Worm (Caenorhabditis elegans) whole organism, L1 larva: Measurements from ENCODE around the gene EGAP1.1.

Source experiments
- C16A3.4 ChIP-seq: fragments of 150-350 bp; optimal IDR thresholded peaks from 2 replicates; lab custom pipeline; 2014; ENCODE audit warnings: missing biosample characterization, missing genetic modification characterization
- alr-1 ChIP-seq: fragments of 200-800 bp; sonication (Bioruptor generic); optimal IDR thresholded peaks from 2 replicates; lab custom pipeline; 2018; ENCODE audit warnings: borderline replicate concordance, mild to moderate bottlenecking, missing genetic modification characterization, missing compliant biosample characterization
- ama-1 ChIP-seq: fragments of 150-350 bp; optimal IDR thresholded peaks from 2 replicates; lab custom pipeline; 2014
- blmp-1 ChIP-seq: fragments of 150-350 bp; optimal IDR thresholded peaks from 2 replicates; lab custom pipeline; 2014; ENCODE audit warnings: missing biosample characterization, missing genetic modification characterization
- ceh-8 ChIP-seq: fragments of 200-800 bp; sonication (Bioruptor generic); optimal IDR thresholded peaks from 2 replicates; lab custom pipeline; 2018; ENCODE audit warnings: mild to moderate bottlenecking, missing genetic modification characterization, moderate library complexity, missing compliant biosample characterization
- ceh-88 ChIP-seq: fragments of 200-800 bp; sonication (Bioruptor generic); IDR thresholded peaks from 2 replicates; pipeline ENCODE4 v1.3.6; 2022; ENCODE audit warnings: missing genetic modification characterization, missing compliant biosample characterization
- ceh-90 ChIP-seq: sonication (generic microtip); optimal IDR thresholded peaks from 2 replicates; lab custom pipeline; 2016; ENCODE audit warnings: missing genetic modification characterization, missing compliant biosample characterization
- ces-1 ChIP-seq: fragments of 150-350 bp; optimal IDR thresholded peaks from 2 replicates; lab custom pipeline; 2014; ENCODE audit warnings: missing biosample characterization, missing genetic modification reagents, missing genetic modification characterization
- dpl-1 ChIP-seq, 3 experiments: fragments of 150-350 bp in 2 of 3; sonication (generic microtip) in 1 of 3; optimal IDR thresholded peaks; 2 replicates each; lab custom pipeline; 2014 to 2017; ENCODE audit warnings: missing biosample characterization in 3 of 3, missing genetic modification characterization in 3 of 3, missing genetic modification reagents in 3 of 3
- efl-1 ChIP-seq, 4 experiments: fragments of 150-350 bp; optimal IDR thresholded peaks in 3 of 4; peaks in 1 of 4; 1 replicate in 1 of 4; 2 replicates in 3 of 4; lab custom pipeline; 2014; ENCODE audit warnings: missing biosample characterization in 2 of 4, missing genetic modification characterization in 2 of 4, missing genetic modification reagents in 2 of 4
- efl-3 ChIP-seq: fragments of 200-800 bp; sonication (Bioruptor generic); optimal IDR thresholded peaks from 2 replicates; lab custom pipeline; 2018; ENCODE audit warnings: mild to moderate bottlenecking, missing genetic modification characterization, missing compliant biosample characterization
- elt-2 ChIP-seq: sonication (generic microtip); optimal IDR thresholded peaks from 2 replicates; lab custom pipeline; 2016; ENCODE audit warnings: missing genetic modification characterization, mild to moderate bottlenecking, inconsistent platforms, missing compliant biosample characterization, missing genetic modification reagents
- fkh-4 ChIP-seq: sonication (generic microtip); optimal IDR thresholded peaks from 2 replicates; lab custom pipeline; 2016; ENCODE audit warnings: missing compliant biosample characterization, missing genetic modification characterization, borderline replicate concordance
- hlh-17 ChIP-seq: fragments of 200-800 bp; sonication (Bioruptor generic); optimal IDR thresholded peaks from 2 replicates; lab custom pipeline; 2018; ENCODE audit warnings: missing genetic modification characterization, mild to moderate bottlenecking, missing compliant biosample characterization, moderate library complexity, borderline replicate concordance
- hpl-2 ChIP-seq: fragments of 150-350 bp; optimal IDR thresholded peaks from 2 replicates; lab custom pipeline; 2014; ENCODE audit warnings: missing biosample characterization, missing genetic modification reagents, missing genetic modification characterization
- isw-1 ChIP-seq: fragments of 200-800 bp; sonication (Bioruptor generic); IDR thresholded peaks from 2 replicates; pipeline ENCODE4 v1.3.6; 2022; ENCODE audit warnings: missing genetic modification characterization, missing compliant biosample characterization
- lin-14 ChIP-seq: fragments of 200-800 bp; sonication (Bioruptor generic); optimal IDR thresholded peaks from 2 replicates; lab custom pipeline; 2018; ENCODE audit warnings: mild to moderate bottlenecking, missing genetic modification characterization, moderate library complexity, missing compliant biosample characterization
- lin-15B ChIP-seq: fragments of 150-350 bp; sonication (generic microtip); optimal IDR thresholded peaks from 3 replicates; lab custom pipeline; 2014; ENCODE audit warnings: missing biosample characterization, missing genetic modification characterization
- lin-35 ChIP-seq, 2 experiments: fragments of 150-350 bp; optimal IDR thresholded peaks; 2 replicates each; lab custom pipeline; 2014; ENCODE audit warnings: missing biosample characterization in 2 of 2, missing genetic modification characterization in 2 of 2, missing genetic modification reagents in 2 of 2
- lir-3 ChIP-seq: sonication (generic microtip); optimal IDR thresholded peaks from 2 replicates; lab custom pipeline; 2016; ENCODE audit warnings: mild to moderate bottlenecking, missing genetic modification characterization, moderate library complexity, missing compliant biosample characterization; ENCODE audit not compliant: poor library complexity
- lsy-2 ChIP-seq, 2 experiments: fragments of 150-350 bp; optimal IDR thresholded peaks; 2 replicates each; lab custom pipeline; 2014; ENCODE audit warnings: missing biosample characterization in 2 of 2, missing genetic modification characterization in 2 of 2
- mef-2 ChIP-seq: fragments of 150-350 bp; optimal IDR thresholded peaks from 2 replicates; lab custom pipeline; 2014; ENCODE audit warnings: missing biosample characterization, missing genetic modification characterization
- nhr-12 ChIP-seq: sonication (generic microtip); optimal IDR thresholded peaks from 2 replicates; lab custom pipeline; 2017; ENCODE audit warnings: missing biosample characterization, missing genetic modification characterization
- nhr-19 ChIP-seq: fragments of 200-800 bp; sonication (Bioruptor generic); conservative IDR thresholded peaks from 2 replicates; pipeline ENCODE4 v1.3.6; 2022; ENCODE audit warnings: missing genetic modification characterization, missing compliant biosample characterization
- nhr-20 ChIP-seq: sonication (generic microtip); optimal IDR thresholded peaks from 2 replicates; lab custom pipeline; 2016; ENCODE audit warnings: mild to moderate bottlenecking, missing genetic modification characterization, missing compliant biosample characterization
- nhr-28 ChIP-seq: fragments of 150-350 bp; optimal IDR thresholded peaks from 2 replicates; lab custom pipeline; 2014; ENCODE audit warnings: missing biosample characterization, missing genetic modification characterization
- nhr-47 ChIP-seq: sonication (generic microtip); optimal IDR thresholded peaks from 2 replicates; lab custom pipeline; 2016; ENCODE audit warnings: mild to moderate bottlenecking, missing genetic modification characterization, moderate library complexity, missing compliant biosample characterization
- nhr-71 ChIP-seq: sonication (generic microtip); optimal IDR thresholded peaks from 2 replicates; lab custom pipeline; 2016; ENCODE audit warnings: mild to moderate bottlenecking, missing genetic modification characterization, moderate library complexity, missing compliant biosample characterization
- nhr-76 ChIP-seq: sonication (generic microtip); optimal IDR thresholded peaks from 2 replicates; lab custom pipeline; 2017; ENCODE audit warnings: missing biosample characterization, missing genetic modification characterization
- nhr-84 ChIP-seq: sonication (generic microtip); optimal IDR thresholded peaks from 2 replicates; lab custom pipeline; 2017; ENCODE audit warnings: missing biosample characterization, missing genetic modification characterization
- nhr-85 ChIP-seq: sonication (generic microtip); peaks from one replicate; lab custom pipeline; 2016; ENCODE audit warnings: missing genetic modification characterization, inconsistent platforms, missing compliant biosample characterization
- nhr-90 ChIP-seq: sonication (generic microtip); optimal IDR thresholded peaks from 2 replicates; lab custom pipeline; 2016; ENCODE audit warnings: mild to moderate bottlenecking, missing genetic modification characterization, missing compliant biosample characterization; ENCODE audit not compliant: poor library complexity
- pag-3 ChIP-seq: sonication (generic microtip); optimal IDR thresholded peaks from 2 replicates; lab custom pipeline; 2017; ENCODE audit warnings: missing genetic modification characterization, mild to moderate bottlenecking, missing compliant biosample characterization, antibody characterized with exemption, borderline replicate concordance; ENCODE audit not compliant: insufficient read depth
- pax-3 ChIP-seq: fragments of 200-800 bp; sonication (Bioruptor generic); optimal IDR thresholded peaks from 2 replicates; lab custom pipeline; 2018; ENCODE audit warnings: mild to moderate bottlenecking, missing genetic modification characterization, moderate library complexity, missing compliant biosample characterization
- pqm-1 ChIP-seq: sonication (generic microtip); optimal IDR thresholded peaks from 3 replicates; lab custom pipeline; 2017; ENCODE audit warnings: missing biosample characterization, missing genetic modification characterization
- snpc-4 ChIP-seq: fragments of 150-350 bp; optimal IDR thresholded peaks from 2 replicates; lab custom pipeline; 2014; ENCODE audit warnings: missing biosample characterization, missing genetic modification characterization
- snu-23 ChIP-seq: sonication (generic microtip); optimal IDR thresholded peaks from 2 replicates; lab custom pipeline; 2016; ENCODE audit warnings: missing genetic modification characterization, missing compliant biosample characterization
- swsn-7 ChIP-seq: sonication (generic microtip); optimal IDR thresholded peaks from 2 replicates; lab custom pipeline; 2016; ENCODE audit warnings: missing genetic modification characterization, missing compliant biosample characterization
- unc-86 ChIP-seq: sonication (generic microtip); optimal IDR thresholded peaks from 2 replicates; lab custom pipeline; 2016; ENCODE audit warnings: missing genetic modification characterization, missing compliant biosample characterization
- xbp-1 ChIP-seq: sonication (generic microtip); optimal IDR thresholded peaks from 2 replicates; lab custom pipeline; 2016; ENCODE audit warnings: missing genetic modification characterization, missing compliant biosample characterization
- zip-4 ChIP-seq: fragments of 200-800 bp; sonication (Bioruptor generic); optimal IDR thresholded peaks from 2 replicates; lab custom pipeline; 2018; ENCODE audit warnings: mild to moderate bottlenecking, missing genetic modification characterization, moderate library complexity, missing compliant biosample characterization
- ztf-11 ChIP-seq, 2 experiments: sonication (generic microtip); optimal IDR thresholded peaks; 2 replicates each; lab custom pipeline; 2016 to 2017; ENCODE audit warnings: missing genetic modification characterization in 2 of 2, missing biosample characterization in 1 of 2, missing compliant biosample characterization in 1 of 2
- ztf-4 ChIP-seq: fragments of 150-350 bp; optimal IDR thresholded peaks from 2 replicates; lab custom pipeline; 2014; ENCODE audit warnings: missing biosample characterization, missing genetic modification characterization

The EGAP1.1 gene

DNA sequence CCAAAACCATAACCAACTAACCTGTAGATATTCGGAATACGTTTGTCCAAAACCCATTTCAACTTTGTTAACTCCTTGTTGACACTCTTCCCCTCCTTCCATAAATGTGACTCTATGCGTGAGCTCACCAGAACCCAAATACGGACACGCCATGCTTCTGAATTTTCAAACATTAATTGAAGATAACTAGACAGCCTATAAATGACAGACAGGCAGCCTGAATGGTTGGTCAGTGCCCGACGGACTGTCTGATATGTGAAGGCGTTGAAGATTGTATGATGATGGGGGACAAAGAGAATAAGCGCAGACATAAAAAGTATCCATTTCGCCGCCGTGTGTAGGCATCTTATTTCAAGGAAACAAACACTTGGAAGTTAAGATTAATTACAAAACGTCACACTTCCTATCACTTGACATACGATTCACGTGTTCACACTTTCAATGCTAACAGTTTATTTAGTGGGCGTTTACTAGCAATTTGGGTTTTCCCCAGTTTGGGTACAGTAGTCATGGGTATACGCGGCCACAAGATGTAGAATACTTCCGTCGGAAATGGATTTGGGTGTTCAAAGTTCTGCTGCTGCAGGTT lies 17.1 kb downstream of the EGAP1.1 start, which contains the start of the genes tdo-2 and C28H8.2 (continued):
- TF ChIP-seq nhr-71 (tag; lab: Kevin White, UChicago) (peak; percentile 89), nhr-47 (peak; percentile 54), isw-1 (GFP tag; lab: Robert Waterston, UW) (no peak), efl-1 (optimal IDR thresholded peaks at IDR 0.05; lab: Kevin White, UChicago) (peak in 1 of 2 experiments; percentile 17), efl-1 (GFP tag; optimal IDR thresholded peaks at IDR 0.05 in 1 of 2; lab: Kevin White, UChicago) (peak in 1 of 2 experiments; percentile 93), lin-14 (peak; percentile 86), dpl-1 (GFP tag; optimal IDR thresholded peaks at IDR 0.05; lab: Kevin White, UChicago) (peak; percentile 8 to 42 (median 27)), nhr-84 (tag; lab: Kevin White, UChicago) (no peak), lsy-2 (tag; optimal IDR thresholded peaks at IDR 0.05; lab: Kevin White, UChicago) (peak; percentile 37)

ce11 chrIII:5917365-5917958 lies 19.6 kb downstream of the EGAP1.1 start:
- TF ChIP-seq ztf-4 (tag; lab: Kevin White, UChicago): peak; percentile 11
- TF ChIP-seq lsy-2 (tag; optimal IDR thresholded peaks at IDR 0.05; lab: Kevin White, UChicago): peak in 1 of 2 experiments; percentile 34
- TF ChIP-seq snu-23: peak; percentile 21
- peak; percentile 43 for TF ChIP-seq ama-1 (lab: Kevin White, UChicago)
- no peak for TF ChIP-seq fkh-4
- peak; percentile 9 for TF ChIP-seq pax-3
- TF ChIP-seq nhr-20: peak; percentile 27
- no peak for TF ChIP-seq nhr-76 (tag; lab: Kevin White, UChicago)
- peak; percentile 40 for TF ChIP-seq nhr-85
- peak; percentile 67 for TF ChIP-seq elt-2 (tag; lab: Kevin White, UChicago)
- peak; percentile 22 for TF ChIP-seq C16A3.4 (tag; lab: Kevin White, UChicago)
- TF ChIP-seq ceh-90 (tag; lab: Kevin White, UChicago): no peak
- peak in 1 of 2 experiments; percentile 21 for TF ChIP-seq efl-1 (optimal IDR thresholded peaks at IDR 0.05; lab: Kevin White, UChicago)
- TF ChIP-seq efl-1 (GFP tag; optimal IDR thresholded peaks at IDR 0.05 in 1 of 2; lab: Kevin White, UChicago): peak in 1 of 2 experiments; percentile 70
- TF ChIP-seq efl-3 (GFP tag; lab: Kevin White, UChicago): no peak
- TF ChIP-seq lin-14: peak; percentile 16
- TF ChIP-seq nhr-47: peak; percentile 12
- no peak for TF ChIP-seq hpl-2
- TF ChIP-seq pag-3 (tag; lab: Kevin White, UChicago): no peak
- peak; percentile 34 for TF ChIP-seq pqm-1 (tag; lab: Kevin White, UChicago)
- peak; percentile 75 for TF ChIP-seq nhr-90 (tag; lab: Kevin White, UChicago)
- peak in 1 of 2 experiments; percentile 57 for TF ChIP-seq lin-35 (GFP tag; optimal IDR thresholded peaks at IDR 0.05; lab: Kevin White, UChicago)
- peak; percentile 59 for TF ChIP-seq nhr-71 (tag; lab: Kevin White, UChicago)

DNA sequence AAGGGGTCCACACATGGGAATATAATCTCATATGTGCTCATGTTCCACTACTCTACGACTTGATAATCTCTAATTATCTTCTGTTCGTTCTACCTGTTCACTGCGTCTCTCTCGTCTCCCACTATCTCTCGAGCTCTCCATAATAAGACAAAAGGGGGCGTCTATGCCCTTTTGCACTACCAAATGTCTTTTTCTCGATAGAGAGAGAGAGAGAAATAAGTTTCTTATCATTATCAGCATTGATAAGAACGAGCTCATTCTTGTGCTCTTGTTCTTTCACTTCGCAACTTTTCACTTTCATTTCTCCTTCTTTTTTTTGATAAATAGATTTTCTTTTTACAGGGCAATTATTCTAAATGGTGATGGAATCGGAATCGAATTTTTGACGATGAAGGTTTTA lies 21.1 kb downstream of the EGAP1.1 start:
- TF ChIP-seq alr-1 (tag; lab: Kevin White, UChicago) (no peak), ceh-8 (no peak), nhr-19 (no peak), blmp-1 (tag; lab: Kevin White, UChicago) (no peak), nhr-12 (no peak), fkh-4 (no peak), elt-2 (tag; lab: Kevin White, UChicago) (peak; percentile 34), lin-35 (GFP tag; optimal IDR thresholded peaks at IDR 0.05; lab: Kevin White, UChicago) (peak in 1 of 2 experiments; percentile 31), unc-86 (tag; lab: Kevin White, UChicago) (no peak), efl-1 (optimal IDR thresholded peaks at IDR 0.05; lab: Kevin White, UChicago) (no peak), efl-1 (GFP tag; optimal IDR thresholded peaks at IDR 0.05 in 1 of 2; lab: Kevin White, UChicago) (peak in 1 of 2 experiments; percentile 55), xbp-1 (tag; lab: Kevin White, UChicago) (no peak), snpc-4 (tag; lab: Kevin White, UChicago) (no peak), swsn-7 (tag; lab: Kevin White, UChicago) (no peak), hlh-17 (GFP tag; lab: Kevin White, UChicago) (no peak), nhr-28 (tag; lab: Kevin White, UChicago) (no peak), ceh-88 (no peak), ces-1 (no peak), zip-4 (GFP tag; lab: Kevin White, UChicago) (no peak), pag-3 (tag; lab: Kevin White, UChicago) (no peak), lir-3 (tag; lab: Kevin White, UChicago) (no peak), lin-15B (tag; lab: Kevin White, UChicago) (no peak), mef-2 (tag; lab: Kevin White, UChicago) (no peak), ztf-11 (tag; optimal IDR thresholded peaks at IDR 0.05; lab: Kevin White, UChicago) (no peak)
